Worm (Caenorhabditis elegans) whole organism, L1 larva: ENCODE data around the gene Y105C5A.12.

Source experiments
- C04F5.9 ChIP-seq: sonication (generic microtip); optimal IDR thresholded peaks from 2 replicates; lab custom pipeline; 2016; ENCODE audit warnings: missing genetic modification characterization, missing compliant biosample characterization
- C16A3.4 ChIP-seq: fragments of 150-350 bp; optimal IDR thresholded peaks from 2 replicates; lab custom pipeline; 2014; ENCODE audit warnings: missing biosample characterization, missing genetic modification characterization
- F16B12.6 ChIP-seq: fragments of 150-350 bp; optimal IDR thresholded peaks from 2 replicates; lab custom pipeline; 2014; ENCODE audit warnings: missing biosample characterization, missing genetic modification characterization
- aly-2 ChIP-seq: fragments of 150-350 bp; optimal IDR thresholded peaks from 2 replicates; lab custom pipeline; 2014; ENCODE audit warnings: missing biosample characterization, missing genetic modification characterization
- ama-1 ChIP-seq: fragments of 150-350 bp; optimal IDR thresholded peaks from 2 replicates; lab custom pipeline; 2014
- blmp-1 ChIP-seq: fragments of 150-350 bp; optimal IDR thresholded peaks from 2 replicates; lab custom pipeline; 2014; ENCODE audit warnings: missing biosample characterization, missing genetic modification characterization
- ceh-8 ChIP-seq: fragments of 200-800 bp; sonication (Bioruptor generic); optimal IDR thresholded peaks from 2 replicates; lab custom pipeline; 2018; ENCODE audit warnings: mild to moderate bottlenecking, missing genetic modification characterization, moderate library complexity, missing compliant biosample characterization
- ceh-82 ChIP-seq, 3 experiments: fragments of 150-350 bp in 1 of 3; sonication (generic microtip) in 2 of 3; optimal IDR thresholded peaks; 2 replicates each; lab custom pipeline; 2014 to 2017; ENCODE audit warnings: missing biosample characterization in 3 of 3, missing genetic modification characterization in 3 of 3
- dpl-1 ChIP-seq, 3 experiments: fragments of 150-350 bp in 2 of 3; sonication (generic microtip) in 1 of 3; optimal IDR thresholded peaks; 2 replicates each; lab custom pipeline; 2014 to 2017; ENCODE audit warnings: missing biosample characterization in 3 of 3, missing genetic modification characterization in 3 of 3, missing genetic modification reagents in 3 of 3
- dsc-1 ChIP-seq: sonication (generic microtip); optimal IDR thresholded peaks from 2 replicates; lab custom pipeline; 2016; ENCODE audit warnings: mild to moderate bottlenecking, missing genetic modification characterization, missing compliant biosample characterization
- efl-1 ChIP-seq, 4 experiments: fragments of 150-350 bp; optimal IDR thresholded peaks in 3 of 4; peaks in 1 of 4; 1 replicate in 1 of 4; 2 replicates in 3 of 4; lab custom pipeline; 2014; ENCODE audit warnings: missing biosample characterization in 2 of 4, missing genetic modification characterization in 2 of 4, missing genetic modification reagents in 2 of 4
- efl-3 ChIP-seq: fragments of 200-800 bp; sonication (Bioruptor generic); optimal IDR thresholded peaks from 2 replicates; lab custom pipeline; 2018; ENCODE audit warnings: mild to moderate bottlenecking, missing genetic modification characterization, missing compliant biosample characterization
- elt-2 ChIP-seq: sonication (generic microtip); optimal IDR thresholded peaks from 2 replicates; lab custom pipeline; 2016; ENCODE audit warnings: missing genetic modification characterization, mild to moderate bottlenecking, inconsistent platforms, missing compliant biosample characterization, missing genetic modification reagents
- fkh-10 ChIP-seq: sonication (generic microtip); optimal IDR thresholded peaks from 2 replicates; lab custom pipeline; 2017; ENCODE audit warnings: missing biosample characterization, missing genetic modification reagents, missing genetic modification characterization
- fkh-4 ChIP-seq: sonication (generic microtip); optimal IDR thresholded peaks from 2 replicates; lab custom pipeline; 2016; ENCODE audit warnings: missing compliant biosample characterization, missing genetic modification characterization, borderline replicate concordance
- fkh-8 ChIP-seq: sonication (generic microtip); optimal IDR thresholded peaks from 2 replicates; lab custom pipeline; 2016; ENCODE audit warnings: mild to moderate bottlenecking, missing genetic modification characterization, missing compliant biosample characterization
- fos-1 ChIP-seq: fragments of 150-350 bp; optimal IDR thresholded peaks from 2 replicates; lab custom pipeline; 2014; ENCODE audit warnings: missing biosample characterization, missing genetic modification characterization
- grh-1 ChIP-seq: fragments of 200-800 bp; sonication (Bioruptor generic); IDR thresholded peaks from 2 replicates; pipeline ENCODE4 v1.3.6; 2022; ENCODE audit warnings: missing genetic modification reagents, missing genetic modification characterization, missing compliant biosample characterization
- hpl-2 ChIP-seq: fragments of 150-350 bp; optimal IDR thresholded peaks from 2 replicates; lab custom pipeline; 2014; ENCODE audit warnings: missing biosample characterization, missing genetic modification reagents, missing genetic modification characterization
- irx-1 ChIP-seq: sonication (generic microtip); optimal IDR thresholded peaks from 2 replicates; lab custom pipeline; 2016; ENCODE audit warnings: missing genetic modification characterization, missing compliant biosample characterization
- isw-1 ChIP-seq: fragments of 200-800 bp; sonication (Bioruptor generic); IDR thresholded peaks from 2 replicates; pipeline ENCODE4 v1.3.6; 2022; ENCODE audit warnings: missing genetic modification characterization, missing compliant biosample characterization
- lin-13 ChIP-seq: fragments of 150-350 bp; optimal IDR thresholded peaks from 2 replicates; lab custom pipeline; 2014; ENCODE audit warnings: missing biosample characterization, missing genetic modification reagents, missing genetic modification characterization
- lin-14 ChIP-seq: fragments of 200-800 bp; sonication (Bioruptor generic); optimal IDR thresholded peaks from 2 replicates; lab custom pipeline; 2018; ENCODE audit warnings: mild to moderate bottlenecking, missing genetic modification characterization, moderate library complexity, missing compliant biosample characterization
- lin-35 ChIP-seq, 2 experiments: fragments of 150-350 bp; optimal IDR thresholded peaks; 2 replicates each; lab custom pipeline; 2014; ENCODE audit warnings: missing biosample characterization in 2 of 2, missing genetic modification characterization in 2 of 2, missing genetic modification reagents in 2 of 2
- lin-39 ChIP-seq: fragments of 150-350 bp; optimal IDR thresholded peaks from 2 replicates; lab custom pipeline; 2014; ENCODE audit warnings: missing biosample characterization, missing genetic modification reagents, missing genetic modification characterization
- lir-3 ChIP-seq: sonication (generic microtip); optimal IDR thresholded peaks from 2 replicates; lab custom pipeline; 2016; ENCODE audit warnings: mild to moderate bottlenecking, missing genetic modification characterization, moderate library complexity, missing compliant biosample characterization; ENCODE audit not compliant: poor library complexity
- lsy-2 ChIP-seq, 2 experiments: fragments of 150-350 bp; optimal IDR thresholded peaks; 2 replicates each; lab custom pipeline; 2014; ENCODE audit warnings: missing biosample characterization in 2 of 2, missing genetic modification characterization in 2 of 2
- mab-9 ChIP-seq: fragments of 200-800 bp; sonication (Bioruptor generic); IDR thresholded peaks from 2 replicates; pipeline ENCODE4 v1.3.6; 2022; ENCODE audit warnings: missing genetic modification reagents, missing genetic modification characterization, missing compliant biosample characterization
- mdl-1 ChIP-seq, 2 experiments: fragments of 150-350 bp; optimal IDR thresholded peaks; 2 replicates each; lab custom pipeline; 2014 to 2017; ENCODE audit warnings: missing biosample characterization in 2 of 2, missing genetic modification characterization in 2 of 2, inconsistent platforms in 1 of 2
- mef-2 ChIP-seq: fragments of 150-350 bp; optimal IDR thresholded peaks from 2 replicates; lab custom pipeline; 2014; ENCODE audit warnings: missing biosample characterization, missing genetic modification characterization
- mep-1 ChIP-seq: fragments of 150-350 bp; optimal IDR thresholded peaks from 2 replicates; lab custom pipeline; 2014; ENCODE audit warnings: missing biosample characterization, missing genetic modification characterization
- nhr-11 ChIP-seq: fragments of 150-350 bp; optimal IDR thresholded peaks from 2 replicates; lab custom pipeline; 2014; ENCODE audit warnings: missing biosample characterization, missing genetic modification characterization
- nhr-20 ChIP-seq: sonication (generic microtip); optimal IDR thresholded peaks from 2 replicates; lab custom pipeline; 2016; ENCODE audit warnings: mild to moderate bottlenecking, missing genetic modification characterization, missing compliant biosample characterization
- nhr-237 ChIP-seq: fragments of 150-350 bp; optimal IDR thresholded peaks from 2 replicates; lab custom pipeline; 2014; ENCODE audit warnings: missing biosample characterization, missing genetic modification characterization
- nhr-47 ChIP-seq: sonication (generic microtip); optimal IDR thresholded peaks from 2 replicates; lab custom pipeline; 2016; ENCODE audit warnings: mild to moderate bottlenecking, missing genetic modification characterization, moderate library complexity, missing compliant biosample characterization
- nhr-71 ChIP-seq: sonication (generic microtip); optimal IDR thresholded peaks from 2 replicates; lab custom pipeline; 2016; ENCODE audit warnings: mild to moderate bottlenecking, missing genetic modification characterization, moderate library complexity, missing compliant biosample characterization
- nhr-85 ChIP-seq: sonication (generic microtip); peaks from one replicate; lab custom pipeline; 2016; ENCODE audit warnings: missing genetic modification characterization, inconsistent platforms, missing compliant biosample characterization
- nhr-90 ChIP-seq: sonication (generic microtip); optimal IDR thresholded peaks from 2 replicates; lab custom pipeline; 2016; ENCODE audit warnings: mild to moderate bottlenecking, missing genetic modification characterization, missing compliant biosample characterization; ENCODE audit not compliant: poor library complexity
- pax-3 ChIP-seq: fragments of 200-800 bp; sonication (Bioruptor generic); optimal IDR thresholded peaks from 2 replicates; lab custom pipeline; 2018; ENCODE audit warnings: mild to moderate bottlenecking, missing genetic modification characterization, moderate library complexity, missing compliant biosample characterization
- pqm-1 ChIP-seq: sonication (generic microtip); optimal IDR thresholded peaks from 3 replicates; lab custom pipeline; 2017; ENCODE audit warnings: missing biosample characterization, missing genetic modification characterization
- rnt-1 ChIP-seq: sonication (generic microtip); optimal IDR thresholded peaks from 2 replicates; lab custom pipeline; 2016; ENCODE audit warnings: mild to moderate bottlenecking, missing genetic modification characterization, moderate library complexity, missing compliant biosample characterization
- skn-1 ChIP-seq: fragments of 150-350 bp; optimal IDR thresholded peaks from 2 replicates; lab custom pipeline; 2014; ENCODE audit warnings: missing biosample characterization, missing genetic modification characterization
- snu-23 ChIP-seq: sonication (generic microtip); optimal IDR thresholded peaks from 2 replicates; lab custom pipeline; 2016; ENCODE audit warnings: missing genetic modification characterization, missing compliant biosample characterization
- sox-4 ChIP-seq: sonication (generic microtip); optimal IDR thresholded peaks from 2 replicates; lab custom pipeline; 2016; ENCODE audit warnings: missing genetic modification characterization, missing compliant biosample characterization
- sup-37 ChIP-seq: fragments of 200-800 bp; sonication (Bioruptor generic); optimal IDR thresholded peaks from 2 replicates; lab custom pipeline; 2018; ENCODE audit warnings: mild to moderate bottlenecking, missing genetic modification characterization, missing compliant biosample characterization
- swsn-7 ChIP-seq: sonication (generic microtip); optimal IDR thresholded peaks from 2 replicates; lab custom pipeline; 2016; ENCODE audit warnings: missing genetic modification characterization, missing compliant biosample characterization
- tbx-2 ChIP-seq: sonication (generic microtip); optimal IDR thresholded peaks from 2 replicates; lab custom pipeline; 2016; ENCODE audit warnings: missing genetic modification characterization, missing compliant biosample characterization
- unc-98 ChIP-seq: fragments of 200-800 bp; sonication (Bioruptor generic); IDR thresholded peaks from 2 replicates; pipeline ENCODE4 v1.3.6; 2022; ENCODE audit warnings: missing genetic modification characterization, missing compliant biosample characterization
- xbp-1 ChIP-seq: sonication (generic microtip); optimal IDR thresholded peaks from 2 replicates; lab custom pipeline; 2016; ENCODE audit warnings: missing genetic modification characterization, missing compliant biosample characterization
- zip-4 ChIP-seq: fragments of 200-800 bp; sonication (Bioruptor generic); optimal IDR thresholded peaks from 2 replicates; lab custom pipeline; 2018; ENCODE audit warnings: mild to moderate bottlenecking, missing genetic modification characterization, moderate library complexity, missing compliant biosample characterization

Y105C5A.12 gene

ce11 chrIV:15646418-15647220, 5.0 kb upstream of the Y105C5A.12 start, which contains the start of the genes Y105C5A.1268 and Y105C5A.1272:
Gene Y105C5A.1268 (minus strand): TSS chrIV:15646468.
Gene Y105C5A.1272 (plus strand): TSS chrIV:15646992.
- peak; percentile 74 for TF ChIP-seq fos-1
- TF ChIP-seq hpl-2 (GFP tag; lab: Kevin White, UChicago) = peak; percentile 92
- peak; percentile 87 to 94 for TF ChIP-seq efl-1 (optimal IDR thresholded peaks at IDR 0.05; lab: Kevin White, UChicago)
- peak; percentile 63 to 96 for TF ChIP-seq efl-1 (GFP tag; optimal IDR thresholded peaks at IDR 0.05 in 1 of 2; lab: Kevin White, UChicago)
- TF ChIP-seq mep-1 = peak; percentile 87
- peak; percentile 70 for TF ChIP-seq sox-4
- TF ChIP-seq unc-98 = peak; percentile 88
- peak; percentile 100 for TF ChIP-seq swsn-7 (tag; lab: Kevin White, UChicago)
- TF ChIP-seq irx-1 = peak; percentile 85
- TF ChIP-seq nhr-47 (tag; lab: Kevin White, UChicago) = peak; percentile 97
- TF ChIP-seq sup-37 = peak; percentile 82
- peak; percentile 98 for TF ChIP-seq nhr-71 (tag; lab: Kevin White, UChicago)
- TF ChIP-seq efl-3 = peak; percentile 46
- peak; percentile 2 for TF ChIP-seq pqm-1 (tag; lab: Kevin White, UChicago)
- peak; percentile 96 for TF ChIP-seq snu-23 (GFP tag; lab: Kevin White, UChicago)
- peak; percentile 60 to 73 (median 63) for TF ChIP-seq dpl-1 (GFP tag; optimal IDR thresholded peaks at IDR 0.05; lab: Kevin White, UChicago)
- TF ChIP-seq F16B12.6 (tag; lab: Kevin White, UChicago) = peak; percentile 95
- TF ChIP-seq nhr-85 (tag; lab: Kevin White, UChicago) = peak; percentile 96
- TF ChIP-seq C16A3.4 (tag; lab: Kevin White, UChicago) = peak; percentile 82
- peak; percentile 81 for TF ChIP-seq lir-3 (tag; lab: Kevin White, UChicago)
- TF ChIP-seq blmp-1 (tag; lab: Kevin White, UChicago) = peak; percentile 44
- TF ChIP-seq lsy-2 (tag; optimal IDR thresholded peaks at IDR 0.05; lab: Kevin White, UChicago) = peak; percentile 90 to 91
- peak; percentile 87 for TF ChIP-seq lin-39 (tag; lab: Kevin White, UChicago)
- peak; percentile 91 for TF ChIP-seq grh-1 (GFP tag; lab: Robert Waterston, UW)
- TF ChIP-seq ama-1 (lab: Kevin White, UChicago) = peak; percentile 71
- TF ChIP-seq zip-4 (GFP tag; lab: Kevin White, UChicago) = peak; percentile 99
- TF ChIP-seq nhr-90 = peak; percentile 97
- TF ChIP-seq ceh-82 (tag; optimal IDR thresholded peaks at IDR 0.05; lab: Kevin White, UChicago) = peak; percentile 72 to 79 (median 74)
- TF ChIP-seq elt-2 (tag; lab: Kevin White, UChicago) = peak; percentile 91
- peak; percentile 91 for TF ChIP-seq xbp-1 (tag; lab: Kevin White, UChicago)
- TF ChIP-seq rnt-1 (tag; lab: Kevin White, UChicago) = peak; percentile 92
- TF ChIP-seq nhr-11 (tag; lab: Kevin White, UChicago) = peak; percentile 85
- TF ChIP-seq pax-3 (tag; lab: Kevin White, UChicago) = peak; percentile 90
- peak; percentile 87 for TF ChIP-seq ceh-8
- peak; percentile 89 for TF ChIP-seq fkh-8
- peak; percentile 6 for TF ChIP-seq mef-2 (tag; lab: Kevin White, UChicago)
- TF ChIP-seq nhr-237 = peak; percentile 87
- TF ChIP-seq mab-9 = peak; percentile 93
- peak; percentile 95 for TF ChIP-seq lin-14
- TF ChIP-seq skn-1 (tag; lab: Kevin White, UChicago) = peak; percentile 55
- TF ChIP-seq aly-2 (tag; lab: Kevin White, UChicago) = peak; percentile 51
- TF ChIP-seq fkh-4 = peak; percentile 66
- TF ChIP-seq lin-13 (GFP tag; lab: Kevin White, UChicago) = peak; percentile 78
- TF ChIP-seq fkh-10 = peak; percentile 73
- TF ChIP-seq C04F5.9 (tag; lab: Kevin White, UChicago) = peak; percentile 53
- TF ChIP-seq isw-1 (GFP tag; lab: Robert Waterston, UW) = peak; percentile 92
- peak; percentile 79 to 84 for TF ChIP-seq lin-35 (GFP tag; optimal IDR thresholded peaks at IDR 0.05; lab: Kevin White, UChicago)
- TF ChIP-seq tbx-2 (tag; lab: Kevin White, UChicago) = peak; percentile 96
- TF ChIP-seq mdl-1 (tag; optimal IDR thresholded peaks at IDR 0.05; lab: Kevin White, UChicago) = peak in 1 of 2 experiments; percentile 87
- TF ChIP-seq dsc-1 = peak; percentile 90
- peak; percentile 93 for TF ChIP-seq nhr-20 (tag; lab: Kevin White, UChicago)
